Worm (Caenorhabditis elegans): ENCODE measurements around the gene C29E4.9.

The C29E4.9 gene

ce11 chrIII:7986585-7987171, 29.8 kb upstream of the C29E4.9 start, which contains the start of gene hrpk-2:
Gene hrpk-2, plus strand, starts transcription at chrIII:7987121.
- TF ChIP-seq nhr-10 (tag; optimal IDR thresholded peaks at IDR 0.05) (no peak), peb-1 (tag; optimal IDR thresholded peaks at IDR 0.05) (no peak), nhr-21 (tag; optimal IDR thresholded peaks at IDR 0.05) (no peak), nhr-23 (tag; optimal IDR thresholded peaks at IDR 0.05) (no peak), sma-9 (GFP tag; optimal IDR thresholded peaks at IDR 0.05) (no peak), sma-9 (tag; optimal IDR thresholded peaks at IDR 0.05) (no peak), sem-4 (tag; optimal IDR thresholded peaks at IDR 0.05) (no peak), nhr-6 (tag; optimal IDR thresholded peaks at IDR 0.05) (no peak), Y55F3AM.14 (GFP tag; optimal IDR thresholded peaks at IDR 0.05) (no peak)

- TF ChIP-seq skn-1 (tag; optimal IDR thresholded peaks at IDR 0.05) (no peak), lin-39 (tag; optimal IDR thresholded peaks at IDR 0.05) (no peak), nhr-77 (tag; optimal IDR thresholded peaks at IDR 0.05) (no peak), ama-1 (optimal IDR thresholded peaks at IDR 0.05) (no peak), F13H6.1 (tag; optimal IDR thresholded peaks at IDR 0.05) (no peak), nhr-23 (tag; optimal IDR thresholded peaks at IDR 0.05) (no peak), ZK546.5 (tag; optimal IDR thresholded peaks at IDR 0.05) (no peak), egl-27 (tag; optimal IDR thresholded peaks at IDR 0.05) (no peak), ceh-82 (tag; optimal IDR thresholded peaks at IDR 0.05) (no peak), unc-55 (GFP tag; optimal IDR thresholded peaks at IDR 0.05) (no peak), nhr-21 (tag; optimal IDR thresholded peaks at IDR 0.05) (no peak), nhr-12 (tag; optimal IDR thresholded peaks at IDR 0.05) (no peak), sma-3 (GFP tag; optimal IDR thresholded peaks at IDR 0.05) (no peak), crh-2 (tag; optimal IDR thresholded peaks at IDR 0.05) (no peak), zag-1 (tag; optimal IDR thresholded peaks at IDR 0.05) (no peak), nhr-6 (tag; optimal IDR thresholded peaks at IDR 0.05) (no peak), elt-3 (tag; optimal IDR thresholded peaks at IDR 0.05) (no peak)
Observed at ce11 chrIII:7981938-7982337, 25.1 kb upstream of the C29E4.9 start.

ce11 chrIII:7981233-7981632, 24.4 kb upstream of the C29E4.9 start:
- TF ChIP-seq ZK546.5 (tag; optimal IDR thresholded peaks at IDR 0.05): no peak
- no peak for TF ChIP-seq aly-2 (tag; optimal IDR thresholded peaks at IDR 0.05)
- TF ChIP-seq zag-1 (tag; optimal IDR thresholded peaks at IDR 0.05): no peak
- TF ChIP-seq ztf-4 (tag; optimal IDR thresholded peaks at IDR 0.05): no peak
- TF ChIP-seq skn-1 (tag; optimal IDR thresholded peaks at IDR 0.05): no peak
- TF ChIP-seq dmd-4 (tag; optimal IDR thresholded peaks at IDR 0.05): no peak
- no peak for TF ChIP-seq egl-27 (tag; optimal IDR thresholded peaks at IDR 0.05)
- no peak for TF ChIP-seq unc-39 (tag; optimal IDR thresholded peaks at IDR 0.05)
- TF ChIP-seq nhr-10 (tag; optimal IDR thresholded peaks at IDR 0.05): no peak
- no peak for TF ChIP-seq nhr-237 (tag; optimal IDR thresholded peaks at IDR 0.05)
- TF ChIP-seq nhr-129 (tag; optimal IDR thresholded peaks at IDR 0.05): no peak

ce11 chrIII:7979659-7980058, 22.8 kb upstream of the C29E4.9 start, which contains the start of gene clp-1:
Gene clp-1, plus strand, starts transcription at chrIII:7979959.
- no peak for TF ChIP-seq Y55F3AM.14 (GFP tag; optimal IDR thresholded peaks at IDR 0.05)
- TF ChIP-seq zag-1 (tag; optimal IDR thresholded peaks at IDR 0.05): no peak
- no peak for TF ChIP-seq fos-1 (tag; optimal IDR thresholded peaks at IDR 0.05)
- TF ChIP-seq nhr-77 (tag; optimal IDR thresholded peaks at IDR 0.05): no peak
- no peak for TF ChIP-seq mbf-1 (tag; optimal IDR thresholded peaks at IDR 0.05)
- no peak for TF ChIP-seq nhr-11 (tag; optimal IDR thresholded peaks at IDR 0.05)
- no peak for TF ChIP-seq lin-39 (tag; optimal IDR thresholded peaks at IDR 0.05)

DNA sequence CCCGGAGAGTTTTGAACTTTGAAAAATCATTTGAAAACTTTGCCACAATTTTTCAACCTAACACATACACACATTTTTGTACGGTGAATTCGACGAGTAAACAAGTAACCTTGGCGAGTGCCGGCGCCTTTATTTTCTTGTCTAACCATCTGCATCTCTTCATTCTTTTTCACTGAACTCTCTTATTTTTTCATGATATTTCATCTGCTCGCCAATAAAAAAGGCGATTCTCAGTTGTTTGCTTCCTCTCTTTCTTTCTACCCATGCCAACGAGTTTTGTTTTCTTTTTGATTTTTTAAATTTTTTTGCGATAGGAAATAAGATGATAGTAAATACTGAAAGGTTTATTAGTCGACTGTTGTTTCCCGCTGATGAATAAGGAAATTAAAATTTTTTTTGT, 21.9 kb upstream of the C29E4.9 start:
- TF ChIP-seq nhr-23 (tag; optimal IDR thresholded peaks at IDR 0.05) (no peak), crh-2 (tag; optimal IDR thresholded peaks at IDR 0.05) (peak; percentile 73), lin-39 (tag; optimal IDR thresholded peaks at IDR 0.05) (no peak), blmp-1 (tag; optimal IDR thresholded peaks at IDR 0.05; ENCODE audit: insufficient read depth) (peak; percentile 9), egl-27 (tag; optimal IDR thresholded peaks at IDR 0.05) (no peak), aly-2 (tag; optimal IDR thresholded peaks at IDR 0.05) (no peak), R02D3.7 (tag; optimal IDR thresholded peaks at IDR 0.05) (no peak), nhr-10 (tag; optimal IDR thresholded peaks at IDR 0.05) (no peak), dmd-4 (tag; optimal IDR thresholded peaks at IDR 0.05) (no peak), gmeb-1 (tag; optimal IDR thresholded peaks at IDR 0.05) (peak; percentile 32), sma-9 (GFP tag; optimal IDR thresholded peaks at IDR 0.05) (peak; percentile 42), sma-9 (tag; optimal IDR thresholded peaks at IDR 0.05) (no peak), nhr-129 (tag; optimal IDR thresholded peaks at IDR 0.05) (peak; percentile 54), lin-13 (GFP tag; optimal IDR thresholded peaks at IDR 0.05) (peak; percentile 33), mbf-1 (tag; optimal IDR thresholded peaks at IDR 0.05) (no peak), mdl-1 (tag; optimal IDR thresholded peaks at IDR 0.05) (peak in 1 of 2 experiments; percentile 2), unc-62 (GFP tag; optimal IDR thresholded peaks at IDR 0.05) (no peak), ama-1 (optimal IDR thresholded peaks at IDR 0.05) (no peak), nhr-6 (tag; optimal IDR thresholded peaks at IDR 0.05) (no peak), ceh-82 (tag; optimal IDR thresholded peaks at IDR 0.05) (no peak), sma-3 (GFP tag; optimal IDR thresholded peaks at IDR 0.05) (peak; percentile 84), unc-55 (GFP tag; optimal IDR thresholded peaks at IDR 0.05) (peak; percentile 43), ztf-1 (GFP tag; conservative IDR thresholded peaks at IDR 0.05) (no peak), mab-5 (tag; optimal IDR thresholded peaks at IDR 0.05) (peak; percentile 14), nhr-25 (tag; optimal IDR thresholded peaks at IDR 0.05) (peak; percentile 66), snpc-4 (tag; optimal IDR thresholded peaks at IDR 0.05) (no peak), ZK546.5 (tag; optimal IDR thresholded peaks at IDR 0.05) (no peak), lsy-2 (tag; optimal IDR thresholded peaks at IDR 0.05) (peak in 1 of 2 experiments; percentile 64)

Measured in whole organism, L2 larva.